Worm (Caenorhabditis elegans) whole organism, L3 larva: ENCODE results near the gene srw-113.

ENCODE experiments used
- R02D3.7 ChIP-seq: fragments of 150-350 bp; optimal IDR thresholded peaks from 2 replicates; lab custom pipeline; 2014; ENCODE audit warnings: missing biosample characterization, missing genetic modification characterization
- aly-2 ChIP-seq: fragments of 150-350 bp; optimal IDR thresholded peaks from 2 replicates; lab custom pipeline; 2014; ENCODE audit warnings: missing biosample characterization, missing genetic modification characterization
- ama-1 ChIP-seq: fragments of 150-350 bp; optimal IDR thresholded peaks from 2 replicates; lab custom pipeline; 2018
- ceh-9 ChIP-seq: sonication (generic microtip); optimal IDR thresholded peaks from 2 replicates; lab custom pipeline; 2018; ENCODE audit warnings: missing biosample characterization, missing genetic modification characterization
- daf-12 ChIP-seq: fragments of 150-350 bp; optimal IDR thresholded peaks from 2 replicates; lab custom pipeline; 2014; ENCODE audit warnings: missing biosample characterization, missing genetic modification reagents, missing genetic modification characterization
- egl-27 ChIP-seq: sonication (generic microtip); optimal IDR thresholded peaks from 4 replicates; lab custom pipeline; 2017; ENCODE audit warnings: missing biosample characterization, missing genetic modification reagents, missing genetic modification characterization
- egl-5 ChIP-seq: fragments of 150-350 bp; optimal IDR thresholded peaks from 2 replicates; lab custom pipeline; 2017; ENCODE audit warnings: missing biosample characterization, missing genetic modification reagents, missing genetic modification characterization, inconsistent platforms
- elt-1 ChIP-seq: fragments of 150-350 bp; optimal IDR thresholded peaks from 2 replicates; lab custom pipeline; 2014; ENCODE audit warnings: missing biosample characterization, missing genetic modification characterization
- elt-2 ChIP-seq: sonication (generic microtip); optimal IDR thresholded peaks from 2 replicates; lab custom pipeline; 2016; ENCODE audit warnings: missing genetic modification reagents, mild to moderate bottlenecking, missing genetic modification characterization, missing compliant biosample characterization
- eor-1 ChIP-seq, 2 experiments: fragments of 150-350 bp; optimal IDR thresholded peaks; 2 replicates each; lab custom pipeline; 2014 to 2018; ENCODE audit warnings: missing biosample characterization in 2 of 2, missing genetic modification characterization in 2 of 2
- fkh-10 ChIP-seq: sonication (generic microtip); optimal IDR thresholded peaks from 2 replicates; lab custom pipeline; 2017; ENCODE audit warnings: missing biosample characterization, missing genetic modification reagents, missing genetic modification characterization
- fkh-2 ChIP-seq: fragments of 150-350 bp; optimal IDR thresholded peaks from 2 replicates; lab custom pipeline; 2014; ENCODE audit warnings: missing biosample characterization, missing genetic modification reagents, missing genetic modification characterization
- hmg-11 ChIP-seq: sonication (generic microtip); optimal IDR thresholded peaks from 2 replicates; lab custom pipeline; 2016; ENCODE audit warnings: missing genetic modification characterization, missing compliant biosample characterization
- jun-1 ChIP-seq: fragments of 150-350 bp; optimal IDR thresholded peaks from 2 replicates; lab custom pipeline; 2014; ENCODE audit warnings: missing biosample characterization, missing genetic modification reagents, missing genetic modification characterization
- lin-15B ChIP-seq: fragments of 150-350 bp; optimal IDR thresholded peaks from 2 replicates; lab custom pipeline; 2014; ENCODE audit warnings: missing biosample characterization, missing genetic modification characterization
- lin-39 ChIP-seq: fragments of 150-350 bp; optimal IDR thresholded peaks from 2 replicates; lab custom pipeline; 2018; ENCODE audit warnings: missing biosample characterization, missing genetic modification reagents, missing genetic modification characterization
- lsy-12 ChIP-seq: sonication (generic microtip); optimal IDR thresholded peaks from 2 replicates; lab custom pipeline; 2016; ENCODE audit warnings: mild to moderate bottlenecking, missing genetic modification characterization, missing compliant biosample characterization
- mml-1 ChIP-seq: fragments of 150-350 bp; sonication (generic microtip); optimal IDR thresholded peaks from 3 replicates; lab custom pipeline; 2014; ENCODE audit warnings: missing biosample characterization, missing genetic modification characterization
- nfya-1 ChIP-seq: sonication (generic microtip); optimal IDR thresholded peaks from 2 replicates; lab custom pipeline; 2017; ENCODE audit warnings: missing genetic modification characterization, mild to moderate bottlenecking, missing compliant biosample characterization, antibody characterized with exemption, moderate library complexity; ENCODE audit not compliant: insufficient read depth
- nhr-12 ChIP-seq: fragments of 150-350 bp; optimal IDR thresholded peaks from 2 replicates; lab custom pipeline; 2014; ENCODE audit warnings: missing biosample characterization, missing genetic modification characterization
- nhr-43 ChIP-seq: sonication (generic microtip); optimal IDR thresholded peaks from 2 replicates; lab custom pipeline; 2016; ENCODE audit warnings: mild to moderate bottlenecking, missing genetic modification characterization, missing compliant biosample characterization; ENCODE audit not compliant: poor library complexity, severe bottlenecking
- nhr-67 ChIP-seq: fragments of 150-350 bp; optimal IDR thresholded peaks from 2 replicates; lab custom pipeline; 2014; ENCODE audit warnings: missing biosample characterization, missing genetic modification characterization
- nhr-77 ChIP-seq: fragments of 150-350 bp; optimal IDR thresholded peaks from 2 replicates; lab custom pipeline; 2014; ENCODE audit warnings: missing biosample characterization, missing genetic modification characterization
- pha-4 ChIP-seq: fragments of 150-350 bp; optimal IDR thresholded peaks from 2 replicates; lab custom pipeline; 2014; ENCODE audit warnings: missing biosample characterization, missing genetic modification reagents, missing genetic modification characterization
- pqm-1 ChIP-seq: fragments of 150-350 bp; optimal IDR thresholded peaks from 2 replicates; lab custom pipeline; 2017; ENCODE audit warnings: missing biosample characterization, missing genetic modification characterization, inconsistent platforms
- sea-2 ChIP-seq: fragments of 150-350 bp; sonication (generic microtip); optimal IDR thresholded peaks from 4 replicates; lab custom pipeline; 2014; ENCODE audit warnings: missing biosample characterization, missing genetic modification reagents, missing genetic modification characterization
- skn-1 ChIP-seq: fragments of 150-350 bp; optimal IDR thresholded peaks from 2 replicates; lab custom pipeline; 2014; ENCODE audit warnings: missing biosample characterization, missing genetic modification characterization
- snpc-4 ChIP-seq: fragments of 150-350 bp; optimal IDR thresholded peaks from 2 replicates; lab custom pipeline; 2014; ENCODE audit warnings: missing biosample characterization, missing genetic modification characterization
- tbx-2 ChIP-seq: sonication (generic microtip); optimal IDR thresholded peaks from 2 replicates; lab custom pipeline; 2016; ENCODE audit warnings: mild to moderate bottlenecking, missing genetic modification characterization, missing compliant biosample characterization
- unc-39 ChIP-seq: sonication (generic microtip); optimal IDR thresholded peaks from 4 replicates; lab custom pipeline; 2017; ENCODE audit warnings: missing biosample characterization, missing genetic modification characterization
- unc-62 ChIP-seq: fragments of 150-350 bp; sonication (generic microtip); optimal IDR thresholded peaks from 4 replicates; lab custom pipeline; 2014; ENCODE audit warnings: missing biosample characterization, missing genetic modification reagents, missing genetic modification characterization
- zag-1 ChIP-seq: fragments of 150-350 bp; optimal IDR thresholded peaks from 2 replicates; lab custom pipeline; 2014; ENCODE audit warnings: missing biosample characterization, missing genetic modification characterization
- ztf-11 ChIP-seq: fragments of 150-350 bp; optimal IDR thresholded peaks from 2 replicates; lab custom pipeline; 2014; ENCODE audit warnings: missing biosample characterization, missing genetic modification characterization
- ztf-4 ChIP-seq: fragments of 150-350 bp; optimal IDR thresholded peaks from 2 replicates; lab custom pipeline; 2014; ENCODE audit warnings: missing biosample characterization, missing genetic modification characterization

The srw-113 gene

ce11 chrV:15305502-15305901 lies 27.4 kb upstream of the srw-113 start, which contains the start of gene T26H8.5:
Gene T26H8.5, minus strand, starts transcription at chrV:15305602.
- TF ChIP-seq mml-1 (no peak), R02D3.7 (tag; lab: Kevin White, UChicago) (no peak), pha-4 (tag; lab: Kevin White, UChicago) (no peak), elt-2 (no peak), tbx-2 (tag; lab: Kevin White, UChicago) (no peak), ztf-4 (tag; lab: Kevin White, UChicago) (no peak), ceh-9 (no peak), nhr-12 (tag; lab: Kevin White, UChicago) (no peak), nfya-1 (tag; lab: Kevin White, UChicago) (no peak), elt-1 (tag; lab: Kevin White, UChicago) (no peak), zag-1 (no peak), eor-1 (tag; optimal IDR thresholded peaks at IDR 0.05; lab: Kevin White, UChicago) (no peak), unc-39 (tag; lab: Kevin White, UChicago) (no peak), sea-2 (GFP tag; lab: Kevin White, UChicago) (no peak), lsy-12 (tag; lab: Kevin White, UChicago) (no peak)

- TF ChIP-seq egl-5 (tag; lab: Kevin White, UChicago) (no peak), ztf-4 (tag; lab: Kevin White, UChicago) (no peak), mml-1 (no peak), fkh-2 (tag; lab: Kevin White, UChicago) (no peak), lin-15B (tag; lab: Kevin White, UChicago) (no peak), nhr-77 (tag; lab: Kevin White, UChicago) (no peak), lsy-12 (tag; lab: Kevin White, UChicago) (no peak), zag-1 (no peak), R02D3.7 (tag; lab: Kevin White, UChicago) (no peak), tbx-2 (tag; lab: Kevin White, UChicago) (no peak), skn-1 (tag; lab: Kevin White, UChicago) (no peak), eor-1 (tag; optimal IDR thresholded peaks at IDR 0.05; lab: Kevin White, UChicago) (no peak)
- TF ChIP-seq, all 47 proteins: peak for 0
Measured at ce11 chrV:15306745-15307144, 26.2 kb upstream of the srw-113 start, which contains the start of gene T26H8.4. Gene T26H8.4, minus strand, starts transcription at chrV:15306845.

ce11 chrV:15309011-15309410 lies 23.9 kb upstream of the srw-113 start, which contains the start of gene srz-10:
Gene srz-10, minus strand, starts transcription at chrV:15309098.
- TF ChIP-seq nhr-12 (tag; lab: Kevin White, UChicago) (no peak), ama-1 (lab: Kevin White, UChicago) (no peak), pqm-1 (no peak), daf-12 (no peak), nhr-67 (tag; lab: Kevin White, UChicago) (no peak), ztf-11 (no peak), zag-1 (no peak), ceh-9 (no peak), nhr-77 (tag; lab: Kevin White, UChicago) (no peak), jun-1 (tag; lab: Kevin White, UChicago) (no peak), tbx-2 (tag; lab: Kevin White, UChicago) (no peak), ztf-4 (tag; lab: Kevin White, UChicago) (no peak), unc-62 (GFP tag; lab: Kevin White, UChicago) (no peak), aly-2 (no peak), snpc-4 (tag; lab: Kevin White, UChicago) (no peak), egl-5 (tag; lab: Kevin White, UChicago) (no peak), eor-1 (tag; optimal IDR thresholded peaks at IDR 0.05; lab: Kevin White, UChicago) (no peak)

- TF ChIP-seq hmg-11 (tag; lab: Kevin White, UChicago) = no peak
- TF ChIP-seq unc-62 (GFP tag; lab: Kevin White, UChicago) = no peak
- no peak for TF ChIP-seq nfya-1 (tag; lab: Kevin White, UChicago)
- TF ChIP-seq nhr-43 (tag; lab: Kevin White, UChicago) = no peak
- TF ChIP-seq pha-4 (tag; lab: Kevin White, UChicago) = no peak
- TF ChIP-seq nhr-77 (tag; lab: Kevin White, UChicago) = no peak
- no peak for TF ChIP-seq fkh-10 (GFP tag; lab: Kevin White, UChicago)
- no peak for TF ChIP-seq egl-27 (tag; lab: Kevin White, UChicago)
- TF ChIP-seq lin-15B (tag; lab: Kevin White, UChicago) = no peak
- TF ChIP-seq lin-39 (tag; lab: Kevin White, UChicago) = no peak
Measured at ce11 chrV:15310780-15311179, 22.2 kb upstream of the srw-113 start, which contains the start of gene irld-62. Gene irld-62, plus strand, starts transcription at chrV:15311080.
